Worm (Caenorhabditis elegans) whole organism, L1 larva: ENCODE measurements around the gene vha-8.

ENCODE experiments used
- C04F5.9 ChIP-seq: sonication (generic microtip); optimal IDR thresholded peaks from 2 replicates; lab custom pipeline; 2016; ENCODE audit warnings: missing genetic modification characterization, missing compliant biosample characterization
- Y116A8C.19 ChIP-seq: sonication (generic microtip); optimal IDR thresholded peaks from 2 replicates; lab custom pipeline; 2016; ENCODE audit warnings: missing compliant biosample characterization, missing genetic modification characterization, borderline replicate concordance
- ama-1 ChIP-seq: fragments of 150-350 bp; optimal IDR thresholded peaks from 2 replicates; lab custom pipeline; 2014
- blmp-1 ChIP-seq: fragments of 150-350 bp; optimal IDR thresholded peaks from 2 replicates; lab custom pipeline; 2014; ENCODE audit warnings: missing biosample characterization, missing genetic modification characterization
- ceh-82 ChIP-seq, 3 experiments: fragments of 150-350 bp in 1 of 3; sonication (generic microtip) in 2 of 3; optimal IDR thresholded peaks; 2 replicates each; lab custom pipeline; 2014 to 2017; ENCODE audit warnings: missing biosample characterization in 3 of 3, missing genetic modification characterization in 3 of 3
- ceh-88 ChIP-seq: fragments of 200-800 bp; sonication (Bioruptor generic); IDR thresholded peaks from 2 replicates; pipeline ENCODE4 v1.3.6; 2022; ENCODE audit warnings: missing genetic modification characterization, missing compliant biosample characterization
- ces-1 ChIP-seq: fragments of 150-350 bp; optimal IDR thresholded peaks from 2 replicates; lab custom pipeline; 2014; ENCODE audit warnings: missing biosample characterization, missing genetic modification reagents, missing genetic modification characterization
- dsc-1 ChIP-seq: sonication (generic microtip); optimal IDR thresholded peaks from 2 replicates; lab custom pipeline; 2016; ENCODE audit warnings: mild to moderate bottlenecking, missing genetic modification characterization, missing compliant biosample characterization
- egl-27 ChIP-seq, 2 experiments: fragments of 150-350 bp in 1 of 2; sonication (generic microtip); optimal IDR thresholded peaks; 3 replicates each; lab custom pipeline; 2017 to 2018; ENCODE audit warnings: missing biosample characterization in 2 of 2, missing genetic modification characterization in 2 of 2, missing genetic modification reagents in 2 of 2
- elt-3 ChIP-seq, 6 experiments: fragments of 150-350 bp in 1 of 6; sonication (generic microtip); optimal IDR thresholded peaks; 2 replicates each; lab custom pipeline; 2017 to 2018; ENCODE audit warnings: missing biosample characterization in 6 of 6, missing genetic modification characterization in 6 of 6, inconsistent platforms in 1 of 6
- fkh-4 ChIP-seq: sonication (generic microtip); optimal IDR thresholded peaks from 2 replicates; lab custom pipeline; 2016; ENCODE audit warnings: missing compliant biosample characterization, missing genetic modification characterization, borderline replicate concordance
- fos-1 ChIP-seq: fragments of 150-350 bp; optimal IDR thresholded peaks from 2 replicates; lab custom pipeline; 2014; ENCODE audit warnings: missing biosample characterization, missing genetic modification characterization
- hlh-17 ChIP-seq: fragments of 200-800 bp; sonication (Bioruptor generic); optimal IDR thresholded peaks from 2 replicates; lab custom pipeline; 2018; ENCODE audit warnings: missing genetic modification characterization, mild to moderate bottlenecking, missing compliant biosample characterization, moderate library complexity, borderline replicate concordance
- irx-1 ChIP-seq: sonication (generic microtip); optimal IDR thresholded peaks from 2 replicates; lab custom pipeline; 2016; ENCODE audit warnings: missing genetic modification characterization, missing compliant biosample characterization
- isw-1 ChIP-seq: fragments of 200-800 bp; sonication (Bioruptor generic); IDR thresholded peaks from 2 replicates; pipeline ENCODE4 v1.3.6; 2022; ENCODE audit warnings: missing genetic modification characterization, missing compliant biosample characterization
- jun-1 ChIP-seq: fragments of 150-350 bp; optimal IDR thresholded peaks from 2 replicates; lab custom pipeline; 2014; ENCODE audit warnings: missing biosample characterization, missing genetic modification reagents, missing genetic modification characterization
- lin-13 ChIP-seq: fragments of 150-350 bp; optimal IDR thresholded peaks from 2 replicates; lab custom pipeline; 2014; ENCODE audit warnings: missing biosample characterization, missing genetic modification reagents, missing genetic modification characterization
- lin-14 ChIP-seq: fragments of 200-800 bp; sonication (Bioruptor generic); optimal IDR thresholded peaks from 2 replicates; lab custom pipeline; 2018; ENCODE audit warnings: mild to moderate bottlenecking, missing genetic modification characterization, moderate library complexity, missing compliant biosample characterization
- lin-15B ChIP-seq: fragments of 150-350 bp; sonication (generic microtip); optimal IDR thresholded peaks from 3 replicates; lab custom pipeline; 2014; ENCODE audit warnings: missing biosample characterization, missing genetic modification characterization
- lin-35 ChIP-seq, 2 experiments: fragments of 150-350 bp; optimal IDR thresholded peaks; 2 replicates each; lab custom pipeline; 2014; ENCODE audit warnings: missing biosample characterization in 2 of 2, missing genetic modification characterization in 2 of 2, missing genetic modification reagents in 2 of 2
- lin-39 ChIP-seq: fragments of 150-350 bp; optimal IDR thresholded peaks from 2 replicates; lab custom pipeline; 2014; ENCODE audit warnings: missing biosample characterization, missing genetic modification reagents, missing genetic modification characterization
- lir-3 ChIP-seq: sonication (generic microtip); optimal IDR thresholded peaks from 2 replicates; lab custom pipeline; 2016; ENCODE audit warnings: mild to moderate bottlenecking, missing genetic modification characterization, moderate library complexity, missing compliant biosample characterization; ENCODE audit not compliant: poor library complexity
- lsy-2 ChIP-seq, 2 experiments: fragments of 150-350 bp; optimal IDR thresholded peaks; 2 replicates each; lab custom pipeline; 2014; ENCODE audit warnings: missing biosample characterization in 2 of 2, missing genetic modification characterization in 2 of 2
- mdl-1 ChIP-seq, 2 experiments: fragments of 150-350 bp; optimal IDR thresholded peaks; 2 replicates each; lab custom pipeline; 2014 to 2017; ENCODE audit warnings: missing biosample characterization in 2 of 2, missing genetic modification characterization in 2 of 2, inconsistent platforms in 1 of 2
- mef-2 ChIP-seq: fragments of 150-350 bp; optimal IDR thresholded peaks from 2 replicates; lab custom pipeline; 2014; ENCODE audit warnings: missing biosample characterization, missing genetic modification characterization
- mep-1 ChIP-seq: fragments of 150-350 bp; optimal IDR thresholded peaks from 2 replicates; lab custom pipeline; 2014; ENCODE audit warnings: missing biosample characterization, missing genetic modification characterization
- nhr-19 ChIP-seq: fragments of 200-800 bp; sonication (Bioruptor generic); conservative IDR thresholded peaks from 2 replicates; pipeline ENCODE4 v1.3.6; 2022; ENCODE audit warnings: missing genetic modification characterization, missing compliant biosample characterization
- nhr-237 ChIP-seq: fragments of 150-350 bp; optimal IDR thresholded peaks from 2 replicates; lab custom pipeline; 2014; ENCODE audit warnings: missing biosample characterization, missing genetic modification characterization
- nhr-47 ChIP-seq: sonication (generic microtip); optimal IDR thresholded peaks from 2 replicates; lab custom pipeline; 2016; ENCODE audit warnings: mild to moderate bottlenecking, missing genetic modification characterization, moderate library complexity, missing compliant biosample characterization
- nhr-71 ChIP-seq: sonication (generic microtip); optimal IDR thresholded peaks from 2 replicates; lab custom pipeline; 2016; ENCODE audit warnings: mild to moderate bottlenecking, missing genetic modification characterization, moderate library complexity, missing compliant biosample characterization
- nhr-76 ChIP-seq: sonication (generic microtip); optimal IDR thresholded peaks from 2 replicates; lab custom pipeline; 2017; ENCODE audit warnings: missing biosample characterization, missing genetic modification characterization
- nhr-84 ChIP-seq: sonication (generic microtip); optimal IDR thresholded peaks from 2 replicates; lab custom pipeline; 2017; ENCODE audit warnings: missing biosample characterization, missing genetic modification characterization
- nhr-90 ChIP-seq: sonication (generic microtip); optimal IDR thresholded peaks from 2 replicates; lab custom pipeline; 2016; ENCODE audit warnings: mild to moderate bottlenecking, missing genetic modification characterization, missing compliant biosample characterization; ENCODE audit not compliant: poor library complexity
- pax-3 ChIP-seq: fragments of 200-800 bp; sonication (Bioruptor generic); optimal IDR thresholded peaks from 2 replicates; lab custom pipeline; 2018; ENCODE audit warnings: mild to moderate bottlenecking, missing genetic modification characterization, moderate library complexity, missing compliant biosample characterization
- rnt-1 ChIP-seq: sonication (generic microtip); optimal IDR thresholded peaks from 2 replicates; lab custom pipeline; 2016; ENCODE audit warnings: mild to moderate bottlenecking, missing genetic modification characterization, moderate library complexity, missing compliant biosample characterization
- skn-1 ChIP-seq: fragments of 150-350 bp; optimal IDR thresholded peaks from 2 replicates; lab custom pipeline; 2014; ENCODE audit warnings: missing biosample characterization, missing genetic modification characterization
- snu-23 ChIP-seq: sonication (generic microtip); optimal IDR thresholded peaks from 2 replicates; lab custom pipeline; 2016; ENCODE audit warnings: missing genetic modification characterization, missing compliant biosample characterization
- sox-4 ChIP-seq: sonication (generic microtip); optimal IDR thresholded peaks from 2 replicates; lab custom pipeline; 2016; ENCODE audit warnings: missing genetic modification characterization, missing compliant biosample characterization
- sptf-1 ChIP-seq: fragments of 150-350 bp; optimal IDR thresholded peaks from 2 replicates; lab custom pipeline; 2014; ENCODE audit warnings: missing biosample characterization, missing genetic modification characterization
- sup-37 ChIP-seq: fragments of 200-800 bp; sonication (Bioruptor generic); optimal IDR thresholded peaks from 2 replicates; lab custom pipeline; 2018; ENCODE audit warnings: mild to moderate bottlenecking, missing genetic modification characterization, missing compliant biosample characterization
- swsn-7 ChIP-seq: sonication (generic microtip); optimal IDR thresholded peaks from 2 replicates; lab custom pipeline; 2016; ENCODE audit warnings: missing genetic modification characterization, missing compliant biosample characterization
- tlp-1 ChIP-seq: fragments of 150-350 bp; optimal IDR thresholded peaks from 2 replicates; lab custom pipeline; 2014; ENCODE audit warnings: missing biosample characterization, missing genetic modification characterization
- unc-30 ChIP-seq: sonication (generic microtip); optimal IDR thresholded peaks from 2 replicates; lab custom pipeline; 2017; ENCODE audit warnings: missing biosample characterization, missing genetic modification characterization
- unc-98 ChIP-seq: fragments of 200-800 bp; sonication (Bioruptor generic); IDR thresholded peaks from 2 replicates; pipeline ENCODE4 v1.3.6; 2022; ENCODE audit warnings: missing genetic modification characterization, missing compliant biosample characterization
- vab-15 ChIP-seq: sonication (generic microtip); optimal IDR thresholded peaks from 2 replicates; lab custom pipeline; 2017; ENCODE audit warnings: missing genotype, mild to moderate bottlenecking, missing genetic modification characterization, missing compliant biosample characterization
- zip-4 ChIP-seq: fragments of 200-800 bp; sonication (Bioruptor generic); optimal IDR thresholded peaks from 2 replicates; lab custom pipeline; 2018; ENCODE audit warnings: mild to moderate bottlenecking, missing genetic modification characterization, moderate library complexity, missing compliant biosample characterization
- ztf-11 ChIP-seq, 2 experiments: sonication (generic microtip); optimal IDR thresholded peaks; 2 replicates each; lab custom pipeline; 2016 to 2017; ENCODE audit warnings: missing genetic modification characterization in 2 of 2, missing biosample characterization in 1 of 2, missing compliant biosample characterization in 1 of 2

vha-8 gene

DNA sequence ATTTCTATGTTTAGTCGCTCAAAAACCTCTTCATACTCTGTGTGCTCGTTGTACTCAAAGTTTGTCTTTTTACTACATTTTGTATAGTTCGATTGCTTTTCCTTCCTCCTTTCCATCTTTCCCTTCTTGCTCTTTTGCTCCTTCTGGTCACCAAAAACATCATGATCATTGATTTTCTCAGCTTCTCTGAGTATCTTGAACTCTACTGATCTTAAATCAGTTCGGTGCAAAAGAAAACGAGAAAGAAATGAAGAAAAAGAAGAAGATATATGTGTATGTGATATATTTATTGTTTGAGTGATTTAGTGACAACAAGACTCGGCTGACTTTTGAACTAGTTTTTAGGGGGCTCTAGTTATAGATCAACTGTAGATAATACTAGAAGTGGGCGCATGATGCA, 40.8 kb upstream of the vha-8 start (continued):
- no peak for TF ChIP-seq sox-4
- no peak for TF ChIP-seq elt-3 (tag; optimal IDR thresholded peaks at IDR 0.05; lab: Kevin White, UChicago)
- no peak for TF ChIP-seq nhr-76 (tag; lab: Kevin White, UChicago)
- TF ChIP-seq ceh-82 (tag; optimal IDR thresholded peaks at IDR 0.05; lab: Kevin White, UChicago) = no peak
- peak; percentile 9 for TF ChIP-seq mep-1 (tag; lab: Kevin White, UChicago)
- no peak for TF ChIP-seq jun-1 (tag; lab: Kevin White, UChicago)
- no peak for TF ChIP-seq tlp-1
- no peak for TF ChIP-seq nhr-237 (tag; lab: Kevin White, UChicago)
- no peak for TF ChIP-seq vab-15 (tag; lab: Kevin White, UChicago)

DNA sequence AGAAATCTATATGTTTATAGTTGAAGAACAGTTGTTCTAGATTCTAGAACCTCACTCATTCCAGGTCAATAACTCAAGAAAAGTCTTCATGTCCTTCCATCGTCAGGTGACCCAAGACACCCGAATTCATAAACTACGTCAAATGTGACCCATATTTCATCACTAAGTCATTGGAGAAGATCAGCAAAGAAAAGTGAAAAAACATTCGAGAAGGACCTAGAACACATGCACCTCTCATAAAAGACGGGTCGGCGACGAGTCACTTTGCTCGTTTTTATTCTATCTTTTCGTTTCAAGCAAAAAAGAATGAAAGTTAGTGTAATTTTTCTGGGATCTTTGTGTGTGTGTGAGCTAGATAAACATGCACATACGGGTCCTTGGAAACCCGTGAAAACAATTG, 39.7 kb upstream of the vha-8 start:
- TF ChIP-seq lin-15B (tag; lab: Kevin White, UChicago) = no peak
- peak; percentile 37 for TF ChIP-seq snu-23 (GFP tag; lab: Kevin White, UChicago)
- TF ChIP-seq lin-14 (GFP tag; lab: Kevin White, UChicago) = peak; percentile 58
- no peak for TF ChIP-seq sup-37 (GFP tag; lab: Kevin White, UChicago)
- peak in 1 of 2 experiments; percentile 23 for TF ChIP-seq lsy-2 (tag; optimal IDR thresholded peaks at IDR 0.05; lab: Kevin White, UChicago)
- no peak for TF ChIP-seq nhr-90 (tag; lab: Kevin White, UChicago)
- TF ChIP-seq dsc-1 (tag; lab: Kevin White, UChicago) = peak; percentile 81
- TF ChIP-seq nhr-84 (tag; lab: Kevin White, UChicago) = no peak
- TF ChIP-seq C04F5.9 (tag; lab: Kevin White, UChicago) = no peak
- no peak for TF ChIP-seq lin-39
- no peak for TF ChIP-seq lir-3 (tag; lab: Kevin White, UChicago)
- peak; percentile 11 for TF ChIP-seq swsn-7 (tag; lab: Kevin White, UChicago)
- peak in 1 of 2 experiments; percentile 10 for TF ChIP-seq lin-35 (GFP tag; optimal IDR thresholded peaks at IDR 0.05; lab: Kevin White, UChicago)
- peak; percentile 33 for TF ChIP-seq fkh-4 (tag; lab: Kevin White, UChicago)
- TF ChIP-seq nhr-71 (tag; lab: Kevin White, UChicago) = peak; percentile 82
- TF ChIP-seq fos-1 (tag; lab: Kevin White, UChicago) = no peak
- TF ChIP-seq ces-1 (GFP tag; lab: Kevin White, UChicago) = no peak
- TF ChIP-seq lin-13 (GFP tag; lab: Kevin White, UChicago) = no peak
- TF ChIP-seq rnt-1 (tag; lab: Kevin White, UChicago) = peak; percentile 73
- TF ChIP-seq irx-1 (tag; lab: Kevin White, UChicago) = no peak
- peak; percentile 30; the same call in 1 of the 2 replicates for TF ChIP-seq nhr-19 (GFP tag; lab: Robert Waterston, UW)
- TF ChIP-seq blmp-1 (tag; lab: Kevin White, UChicago) = no peak
- TF ChIP-seq unc-30 (tag; lab: Kevin White, UChicago) = no peak
- no peak for TF ChIP-seq sptf-1 (tag; lab: Kevin White, UChicago)
- no peak for TF ChIP-seq sox-4
- TF ChIP-seq, all 84 proteins: peak for 10

DNA sequence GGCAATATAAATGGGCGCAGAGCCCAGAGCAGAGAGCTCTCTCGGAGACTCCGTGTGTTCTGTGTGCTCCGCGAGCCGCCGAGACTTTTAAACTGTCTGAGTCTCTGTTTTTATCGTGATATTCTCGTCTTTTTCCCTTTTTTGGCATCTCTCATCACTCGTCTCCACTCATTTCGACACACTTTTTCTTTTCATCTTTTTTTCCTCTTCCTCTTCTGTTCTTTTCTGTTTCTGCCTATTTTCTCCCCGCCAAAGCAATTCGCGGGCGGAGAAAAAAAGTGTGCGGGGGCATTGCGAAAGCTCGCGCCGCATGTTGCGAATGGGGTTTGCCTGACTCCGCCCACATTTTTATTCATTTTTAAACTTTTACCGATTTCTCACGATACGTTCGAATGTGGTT, 34.5 kb upstream of the vha-8 start:
- peak; percentile 92 for TF ChIP-seq nhr-71 (tag; lab: Kevin White, UChicago)
- TF ChIP-seq ceh-88 = no peak; the same call in 1 of the 2 replicates
- peak; percentile 3 for TF ChIP-seq Y116A8C.19 (tag; lab: Kevin White, UChicago)
- peak; percentile 80 for TF ChIP-seq nhr-19 (GFP tag; lab: Robert Waterston, UW)
- TF ChIP-seq jun-1 (tag; lab: Kevin White, UChicago) = peak; percentile 78
- no peak for TF ChIP-seq hlh-17 (GFP tag; lab: Kevin White, UChicago)
- peak; percentile 62 for TF ChIP-seq dsc-1 (tag; lab: Kevin White, UChicago)
- TF ChIP-seq egl-27 (tag; optimal IDR thresholded peaks at IDR 0.05; lab: Kevin White, UChicago) = no peak
- peak; percentile 44 for TF ChIP-seq mef-2 (tag; lab: Kevin White, UChicago)
- peak; percentile 79 for TF ChIP-seq sox-4
- peak; percentile 92 for TF ChIP-seq snu-23 (GFP tag; lab: Kevin White, UChicago)
- TF ChIP-seq isw-1 (GFP tag; lab: Robert Waterston, UW) = peak; percentile 71
- peak; percentile 95 for TF ChIP-seq skn-1 (tag; lab: Kevin White, UChicago)
- TF ChIP-seq ama-1 (lab: Kevin White, UChicago) = peak; percentile 37
- no peak for TF ChIP-seq C04F5.9 (tag; lab: Kevin White, UChicago)
- TF ChIP-seq nhr-84 (tag; lab: Kevin White, UChicago) = no peak
- no peak for TF ChIP-seq ces-1 (GFP tag; lab: Kevin White, UChicago)
- TF ChIP-seq zip-4 = peak; percentile 68
- peak; percentile 21 for TF ChIP-seq lin-39
- peak; percentile 73 for TF ChIP-seq pax-3 (tag; lab: Kevin White, UChicago)
- TF ChIP-seq unc-98 (GFP tag; lab: Robert Waterston, UW) = no peak
- TF ChIP-seq nhr-47 (tag; lab: Kevin White, UChicago) = peak; percentile 91
- TF ChIP-seq mdl-1 (tag; optimal IDR thresholded peaks at IDR 0.05; lab: Kevin White, UChicago) = peak in 1 of 2 experiments; percentile 73
- no peak for TF ChIP-seq sptf-1 (tag; lab: Kevin White, UChicago)
- peak in 1 of 2 experiments; percentile 71 for TF ChIP-seq ztf-11 (tag; optimal IDR thresholded peaks at IDR 0.05; lab: Kevin White, UChicago)
